Worm (Caenorhabditis elegans): Measurements from ENCODE around the gene C05C8.1.

Gene C05C8.1

DNA sequence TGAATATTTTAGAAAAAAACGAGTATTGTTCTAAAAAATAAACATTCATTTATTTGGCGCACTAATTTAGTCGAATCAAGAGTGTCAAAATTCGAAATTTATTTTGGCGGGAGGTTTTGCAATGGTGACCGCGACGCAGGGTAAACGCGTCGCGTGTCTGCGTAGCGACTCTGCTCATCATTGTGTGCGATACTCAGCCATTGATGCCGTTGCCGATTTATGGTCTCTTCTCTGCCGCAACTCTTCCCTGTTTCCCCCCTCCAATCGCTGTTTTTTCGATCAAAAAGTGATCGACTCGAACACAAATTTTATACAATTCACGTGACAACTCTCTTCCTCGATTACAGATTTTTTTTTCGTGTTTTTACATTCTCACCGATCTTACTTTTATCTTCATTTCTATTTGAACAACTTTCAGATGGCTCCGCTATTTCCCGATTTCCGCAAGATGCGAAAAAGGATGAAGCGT lies 43.0 kb upstream of the C05C8.1 start, which contains the start of gene F09G2.2 (continued):
- TF ChIP-seq sptf-1 (tag; optimal IDR thresholded peaks at IDR 0.05) (no peak), efl-1 (optimal IDR thresholded peaks at IDR 0.05) (peak; percentile 91), efl-1 (GFP tag; optimal IDR thresholded peaks at IDR 0.05 in 1 of 2) (peak; percentile 89 to 99), nhr-11 (tag; optimal IDR thresholded peaks at IDR 0.05) (peak; percentile 10), mdl-1 (tag; optimal IDR thresholded peaks at IDR 0.05) (peak in 1 of 2 experiments; percentile 90), ces-1 (GFP tag; optimal IDR thresholded peaks at IDR 0.05) (no peak), fkh-10 (GFP tag; optimal IDR thresholded peaks at IDR 0.05) (peak; percentile 44), alr-1 (tag; optimal IDR thresholded peaks at IDR 0.05; ENCODE audit: borderline replicate concordance) (no peak), hlh-4 (tag; optimal IDR thresholded peaks at IDR 0.05) (no peak), nhr-12 (tag; optimal IDR thresholded peaks at IDR 0.05) (no peak), nhr-76 (tag; optimal IDR thresholded peaks at IDR 0.05) (no peak), hlh-17 (GFP tag; optimal IDR thresholded peaks at IDR 0.05; ENCODE audit: borderline replicate concordance) (no peak), nhr-71 (tag; optimal IDR thresholded peaks at IDR 0.05) (peak; percentile 95), nhr-47 (tag; optimal IDR thresholded peaks at IDR 0.05) (peak; percentile 91), tlp-1 (tag; optimal IDR thresholded peaks at IDR 0.05) (no peak), snu-23 (GFP tag; optimal IDR thresholded peaks at IDR 0.05) (peak; percentile 96), lin-39 (tag; optimal IDR thresholded peaks at IDR 0.05) (peak; percentile 43), C04F5.9 (tag; optimal IDR thresholded peaks at IDR 0.05) (peak; percentile 22), grh-1 (GFP tag; IDR thresholded peaks at IDR 0.05) (peak; percentile 87), unc-86 (tag; optimal IDR thresholded peaks at IDR 0.05) (peak; percentile 83), F16B12.6 (tag; optimal IDR thresholded peaks at IDR 0.05) (peak; percentile 62), mab-9 (GFP tag; IDR thresholded peaks at IDR 0.05) (peak; percentile 60), dpl-1 (GFP tag; optimal IDR thresholded peaks at IDR 0.05) (peak; percentile 92 to 93 (median 92)), nhr-237 (tag; optimal IDR thresholded peaks at IDR 0.05) (peak; percentile 79), irx-1 (tag; optimal IDR thresholded peaks at IDR 0.05) (peak; percentile 82), ceh-8 (GFP tag; optimal IDR thresholded peaks at IDR 0.05) (peak; percentile 72), zip-4 (GFP tag; optimal IDR thresholded peaks at IDR 0.05) (peak; percentile 73), lin-14 (GFP tag; optimal IDR thresholded peaks at IDR 0.05) (peak; percentile 91), ceh-90 (tag; optimal IDR thresholded peaks at IDR 0.05) (no peak), unc-98 (GFP tag; IDR thresholded peaks at IDR 0.05) (peak; percentile 66; the same call in 1 of the 2 replicates), nhr-28 (tag; optimal IDR thresholded peaks at IDR 0.05) (no peak), lin-35 (GFP tag; optimal IDR thresholded peaks at IDR 0.05) (peak; percentile 96 to 97)

DNA sequence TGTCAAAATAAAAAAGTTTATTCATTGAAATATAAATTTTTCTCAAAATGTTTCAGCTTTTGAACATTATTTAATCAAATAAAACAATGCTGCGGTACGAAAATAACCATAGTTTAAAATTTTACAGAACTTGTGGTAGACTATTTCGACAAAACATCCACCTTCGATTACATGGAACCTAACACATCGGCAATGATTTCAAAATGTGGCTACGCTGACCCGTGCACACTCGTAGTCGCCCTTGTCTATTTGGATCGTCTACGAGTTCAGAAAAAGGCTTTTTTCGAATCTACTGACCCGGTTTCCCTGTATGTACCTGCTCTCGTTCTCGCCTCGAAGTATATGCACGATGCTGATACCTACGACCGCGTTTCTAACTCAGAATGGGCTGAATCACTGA lies 42.5 kb upstream of the C05C8.1 start:
- no peak for TF ChIP-seq nhr-11 (tag; optimal IDR thresholded peaks at IDR 0.05)

- TF ChIP-seq lin-35 (GFP tag; optimal IDR thresholded peaks at IDR 0.05): peak in 1 of 2 experiments; percentile 31
- TF ChIP-seq pqm-1 (tag; optimal IDR thresholded peaks at IDR 0.05): no peak
- TF ChIP-seq tbx-2 (tag; optimal IDR thresholded peaks at IDR 0.05): no peak
- peak; percentile 59 for TF ChIP-seq aly-2 (tag; optimal IDR thresholded peaks at IDR 0.05)
- peak; percentile 4 for TF ChIP-seq nhr-47 (tag; optimal IDR thresholded peaks at IDR 0.05)
- TF ChIP-seq nhr-12 (tag; optimal IDR thresholded peaks at IDR 0.05): no peak
- no peak for TF ChIP-seq sox-4 (tag; optimal IDR thresholded peaks at IDR 0.05)
- no peak for TF ChIP-seq hlh-4 (tag; optimal IDR thresholded peaks at IDR 0.05)
- no peak for TF ChIP-seq irx-1 (tag; optimal IDR thresholded peaks at IDR 0.05)
- no peak for TF ChIP-seq unc-130 (tag; optimal IDR thresholded peaks at IDR 0.05)
- TF ChIP-seq nhr-11 (tag; optimal IDR thresholded peaks at IDR 0.05): no peak
- TF ChIP-seq F16B12.6 (tag; optimal IDR thresholded peaks at IDR 0.05): no peak
- TF ChIP-seq fkh-4 (tag; optimal IDR thresholded peaks at IDR 0.05; ENCODE audit: borderline replicate concordance): no peak
- no peak for TF ChIP-seq fkh-10 (GFP tag; optimal IDR thresholded peaks at IDR 0.05)
- TF ChIP-seq sptf-1 (tag; optimal IDR thresholded peaks at IDR 0.05): no peak
- no peak for TF ChIP-seq ceh-8 (GFP tag; optimal IDR thresholded peaks at IDR 0.05)
- no peak for TF ChIP-seq efl-1 (optimal IDR thresholded peaks at IDR 0.05)
- peak in 1 of 2 experiments; percentile 91 for TF ChIP-seq efl-1 (GFP tag; optimal IDR thresholded peaks at IDR 0.05 in 1 of 2)
- TF ChIP-seq efl-3 (GFP tag; optimal IDR thresholded peaks at IDR 0.05): no peak
- TF ChIP-seq nhr-77 (tag; optimal IDR thresholded peaks at IDR 0.05): no peak
- TF ChIP-seq nhr-84 (tag; optimal IDR thresholded peaks at IDR 0.05): no peak
- TF ChIP-seq lin-39 (tag; optimal IDR thresholded peaks at IDR 0.05): no peak
- no peak for TF ChIP-seq dpl-1 (GFP tag; optimal IDR thresholded peaks at IDR 0.05)
- TF ChIP-seq skn-1 (tag; optimal IDR thresholded peaks at IDR 0.05): no peak
- TF ChIP-seq nhr-28 (tag; optimal IDR thresholded peaks at IDR 0.05): no peak
- TF ChIP-seq nhr-20 (tag; optimal IDR thresholded peaks at IDR 0.05): no peak
- no peak for TF ChIP-seq swsn-7 (tag; optimal IDR thresholded peaks at IDR 0.05)
- no peak for TF ChIP-seq hpl-2 (GFP tag; optimal IDR thresholded peaks at IDR 0.05)
- TF ChIP-seq ceh-90 (tag; optimal IDR thresholded peaks at IDR 0.05): no peak
- TF ChIP-seq jun-1 (tag; optimal IDR thresholded peaks at IDR 0.05): no peak
- peak; percentile 45 for TF ChIP-seq nhr-85 (tag)
- peak; percentile 13 for TF ChIP-seq nhr-90 (tag; optimal IDR thresholded peaks at IDR 0.05; ENCODE audit: poor library complexity)
These were observed 41.2 kb upstream of the C05C8.1 start for ce11 chrV:7198403-7198802.

All from whole organism, L1 larva.